Worm (Caenorhabditis elegans) whole organism, L4 larva: Measurements from ENCODE around the gene sre-7.

ENCODE experiments used
- aha-1 ChIP-seq: fragments of 150-350 bp; peaks from one replicate; lab custom pipeline; 2014; ENCODE audit warnings: missing biosample characterization, missing genetic modification characterization
- daf-8 ChIP-seq: fragments of 200-800 bp; sonication (Bioruptor generic); IDR thresholded peaks from 2 replicates; pipeline ENCODE4 v1.3.6; 2022; ENCODE audit warnings: missing genetic modification characterization, missing compliant biosample characterization
- duxl-1 ChIP-seq: sonication (generic microtip); optimal IDR thresholded peaks from 2 replicates; lab custom pipeline; 2016; ENCODE audit warnings: mild to moderate bottlenecking, missing genetic modification characterization, moderate library complexity, missing compliant biosample characterization; ENCODE audit not compliant: poor library complexity
- lin-38 ChIP-seq: fragments of 200-800 bp; sonication (Bioruptor generic); IDR thresholded peaks from 2 replicates; pipeline ENCODE4 v1.3.6; 2022; ENCODE audit warnings: missing genetic modification reagents, missing genetic modification characterization, missing compliant biosample characterization
- mxl-3 ChIP-seq: fragments of 200-800 bp; sonication (Bioruptor generic); optimal IDR thresholded peaks from 2 replicates; lab custom pipeline; 2018; ENCODE audit warnings: mild to moderate bottlenecking, missing genetic modification characterization, missing compliant biosample characterization
- nhr-25 ChIP-seq: sonication (generic microtip); optimal IDR thresholded peaks from 2 replicates; lab custom pipeline; 2017; ENCODE audit warnings: missing genetic modification characterization, mild to moderate bottlenecking, missing compliant biosample characterization, antibody characterized with exemption, moderate library complexity, borderline replicate concordance; ENCODE audit not compliant: insufficient read depth
- tag-97 ChIP-seq: fragments of 200-800 bp; sonication (Bioruptor generic); IDR thresholded peaks from 2 replicates; pipeline ENCODE4 v1.3.6; 2022; ENCODE audit warnings: missing genetic modification characterization, missing compliant biosample characterization
- unc-39 ChIP-seq: sonication (generic microtip); optimal IDR thresholded peaks from 2 replicates; lab custom pipeline; 2017; ENCODE audit warnings: missing biosample characterization, missing genetic modification characterization
- unc-62 ChIP-seq, 3 experiments: fragments of 150-350 bp in 1 of 3; sonication (generic microtip); optimal IDR thresholded peaks in 2 of 3; peaks in 1 of 3; 1 replicate in 1 of 3; 2 replicates in 2 of 3; lab custom pipeline; 2014 to 2017; ENCODE audit warnings: missing biosample characterization in 3 of 3, missing genetic modification characterization in 3 of 3, missing genetic modification reagents in 3 of 3, missing genotype in 1 of 3

The sre-7 gene

ce11 chrV:14293667-14294194, 49.7 kb downstream of the sre-7 start, which contains the start of gene F14D7.2:
Gene F14D7.2 (minus strand): TSS chrV:14293717.
- peak; percentile 4 for TF ChIP-seq aha-1
- no peak for TF ChIP-seq duxl-1 (tag; lab: Kevin White, UChicago)

- TF ChIP-seq lin-38 (GFP tag; lab: Robert Waterston, UW): no peak
- no peak for TF ChIP-seq tag-97 (GFP tag; lab: Robert Waterston, UW)
- TF ChIP-seq daf-8 (GFP tag; lab: Robert Waterston, UW): no peak
- no peak for TF ChIP-seq nhr-25
- TF ChIP-seq unc-62 (GFP tag; optimal IDR thresholded peaks at IDR 0.05 in 1 of 2; lab: Kevin White, UChicago): no peak
- no peak for TF ChIP-seq unc-62 (tag; optimal IDR thresholded peaks at IDR 0.05; lab: Kevin White, UChicago)
- no peak for TF ChIP-seq unc-39 (tag; lab: Kevin White, UChicago)
- TF ChIP-seq mxl-3 (GFP tag; lab: Kevin White, UChicago): no peak
Measured at ce11 chrV:14294396-14294795, 50.4 kb downstream of the sre-7 start, which contains the start of gene F14D7.9. Gene F14D7.9 (plus strand): TSS chrV:14294696.
